Worm (Caenorhabditis elegans) whole organism, L3 larva: ENCODE measurements around the gene R11E3.2.

ENCODE experiments used
- elt-1 ChIP-seq: fragments of 150-350 bp; optimal IDR thresholded peaks from 2 replicates; lab custom pipeline; 2014; ENCODE audit warnings: missing biosample characterization, missing genetic modification characterization
- nhr-76 ChIP-seq: fragments of 150-350 bp; sonication (generic microtip); optimal IDR thresholded peaks from 5 replicates; lab custom pipeline; 2014; ENCODE audit warnings: missing biosample characterization, missing genetic modification characterization

- TF ChIP-seq elt-1 (tag; lab: Kevin White, UChicago) (no peak), nhr-76 (tag; lab: Kevin White, UChicago) (no peak)
Measured at ce11 chrIV:4723687-4724086, 48.2 kb upstream of the R11E3.2 start.
